Worm (Caenorhabditis elegans) whole organism, L4 larva: Measurements from ENCODE around the gene spe-43.

ENCODE experiments used
- dmd-8 ChIP-seq: fragments of 200-800 bp; sonication (Bioruptor generic); IDR thresholded peaks from 2 replicates; pipeline ENCODE4 v1.3.6; 2022; ENCODE audit warnings: missing genetic modification characterization, missing compliant biosample characterization
- lin-15B ChIP-seq: fragments of 150-350 bp; sonication (generic microtip); optimal IDR thresholded peaks from 3 replicates; lab custom pipeline; 2014; ENCODE audit warnings: missing biosample characterization, missing genetic modification characterization
- madf-9 ChIP-seq: fragments of 200-800 bp; sonication (Bioruptor generic); conservative IDR thresholded peaks from 2 replicates; pipeline ENCODE4 v1.3.6; 2022; ENCODE audit warnings: missing genetic modification reagents, missing genetic modification characterization, missing compliant biosample characterization

- TF ChIP-seq lin-15B (tag; lab: Kevin White, UChicago) (no peak), madf-9 (no peak), dmd-8 (no peak)
Measured at ce11 chrIV:13095462-13095861, 46.7 kb downstream of the spe-43 start, which contains the start of gene rfc-3.
